Worm (Caenorhabditis elegans) whole organism, L4/young adult: ENCODE data around the gene ace-1.

Experiments used
- W03F9.2 ChIP-seq: fragments of 150-350 bp; optimal IDR thresholded peaks from 2 replicates; lab custom pipeline; 2014; ENCODE audit warnings: missing biosample characterization, missing genetic modification characterization
- dao-5 ChIP-seq: sonication (generic microtip); optimal IDR thresholded peaks from 2 replicates; lab custom pipeline; 2016; ENCODE audit warnings: missing genotype, missing genetic modification characterization, moderate library complexity, missing compliant biosample characterization
- him-1 ChIP-seq: sonication (generic microtip); optimal IDR thresholded peaks from 2 replicates; lab custom pipeline; 2016; ENCODE audit warnings: missing genotype, missing genetic modification reagents, missing genetic modification characterization, missing compliant biosample characterization

DNA sequence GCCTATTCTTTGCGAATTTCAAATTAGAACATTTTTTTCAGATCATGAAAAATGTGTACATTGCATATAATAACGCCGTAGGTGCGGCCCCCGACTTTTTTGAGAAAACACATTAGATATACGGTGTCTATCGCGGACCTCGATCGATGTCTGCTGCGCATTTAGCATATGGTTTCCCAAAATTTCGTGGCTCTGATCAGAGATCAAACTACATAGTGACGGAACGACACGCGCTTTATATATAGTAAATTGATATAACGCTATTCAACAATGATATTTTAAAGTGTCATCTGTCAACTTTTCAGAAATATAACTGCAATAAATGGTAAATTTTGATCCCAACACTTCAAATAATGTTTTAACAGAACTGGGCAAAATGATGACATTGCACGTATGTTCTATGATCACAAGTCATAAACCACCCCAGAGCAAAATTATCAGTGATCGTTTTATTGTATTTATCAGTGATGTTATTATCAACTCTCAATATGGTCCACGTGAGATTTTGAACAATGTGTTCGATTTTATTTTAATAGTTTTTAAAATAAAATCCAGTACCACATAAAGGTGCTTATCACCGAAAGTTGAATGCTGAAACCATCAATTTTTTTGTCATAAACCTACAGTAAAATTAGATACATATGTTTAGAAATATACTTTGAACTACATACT, 20.7 kb upstream of the ace-1 start:
- no peak for TF ChIP-seq him-1 (tag; lab: Kevin White, UChicago)
- TF ChIP-seq dao-5, result no peak
- TF ChIP-seq W03F9.2, result peak; percentile 5
